Fruit fly (Drosophila melanogaster): ENCODE data around the gene CG17298.

CG17298 gene

dm6 chr3R:21289071-21289613 is 6.1 kb downstream of the CG17298 start:
- TF ChIP-seq net (GFP tag; optimal IDR thresholded peaks at IDR 0.05) (no peak), CG7368 (GFP tag; optimal IDR thresholded peaks at IDR 0.05) (no peak), Eip78C (GFP tag) (peak; percentile 26), eg (GFP tag; IDR thresholded peaks at IDR 0.05) (no peak)

dm6 chr3R:21293833-21294232 is 10.8 kb downstream of the CG17298 start, which contains the start of gene SIFaR:
TSS of gene SIFaR (minus strand) at chr3R:21293998.
- TF ChIP-seq acj6 (GFP tag; optimal IDR thresholded peaks at IDR 0.05), result no peak
- no peak for TF ChIP-seq dsx (GFP tag; optimal IDR thresholded peaks at IDR 0.05; ENCODE audit: poor library complexity, severe bottlenecking)
- no peak for TF ChIP-seq CG8119 (GFP tag; IDR thresholded peaks at IDR 0.05)
- no peak for TF ChIP-seq CG3032 (tag; optimal IDR thresholded peaks at IDR 0.05)
- no peak for TF ChIP-seq spab (GFP tag; optimal IDR thresholded peaks at IDR 0.05)
- no peak for TF ChIP-seq OdsH (GFP tag; optimal IDR thresholded peaks at IDR 0.05)
- no peak for TF ChIP-seq cyc (GFP tag; optimal IDR thresholded peaks at IDR 0.05)
- no peak for TF ChIP-seq CG10669 (GFP tag; optimal IDR thresholded peaks at IDR 0.05)
- TF ChIP-seq CG8632 (GFP tag; optimal IDR thresholded peaks at IDR 0.05), result no peak
- no peak for TF ChIP-seq Eip93F (GFP tag; optimal IDR thresholded peaks at IDR 0.05)
- TF ChIP-seq fkh (GFP tag; optimal IDR thresholded peaks at IDR 0.05), result no peak
- no peak for TF ChIP-seq Hr39 (GFP tag; optimal IDR thresholded peaks at IDR 0.05)
- TF ChIP-seq lz (GFP tag; optimal IDR thresholded peaks at IDR 0.05), result no peak
- TF ChIP-seq CG3919 (GFP tag; optimal IDR thresholded peaks at IDR 0.05), result no peak
- no peak for TF ChIP-seq CG11762 (GFP tag; optimal IDR thresholded peaks at IDR 0.05; ENCODE audit: insufficient read depth)
- no peak for TF ChIP-seq Blimp-1 (GFP tag; optimal IDR thresholded peaks at IDR 0.05)
- no peak for TF ChIP-seq fd59A (GFP tag; optimal IDR thresholded peaks at IDR 0.05)
- no peak for TF ChIP-seq Hr38 (GFP tag; optimal IDR thresholded peaks at IDR 0.05)
- no peak for TF ChIP-seq achi (GFP tag; optimal IDR thresholded peaks at IDR 0.05)
- TF ChIP-seq CG6276 (GFP tag; optimal IDR thresholded peaks at IDR 0.05), result no peak

- TF ChIP-seq Eip78C (GFP tag) (peak; percentile 62), cyc (GFP tag; optimal IDR thresholded peaks at IDR 0.05) (no peak)
Measured at dm6 chr3R:21295004-21295403, 12.0 kb downstream of the CG17298 start.

dm6 chr3R:21295695-21296037 is 12.7 kb downstream of the CG17298 start:
- TF ChIP-seq OdsH (GFP tag; optimal IDR thresholded peaks at IDR 0.05), result no peak

DNA sequence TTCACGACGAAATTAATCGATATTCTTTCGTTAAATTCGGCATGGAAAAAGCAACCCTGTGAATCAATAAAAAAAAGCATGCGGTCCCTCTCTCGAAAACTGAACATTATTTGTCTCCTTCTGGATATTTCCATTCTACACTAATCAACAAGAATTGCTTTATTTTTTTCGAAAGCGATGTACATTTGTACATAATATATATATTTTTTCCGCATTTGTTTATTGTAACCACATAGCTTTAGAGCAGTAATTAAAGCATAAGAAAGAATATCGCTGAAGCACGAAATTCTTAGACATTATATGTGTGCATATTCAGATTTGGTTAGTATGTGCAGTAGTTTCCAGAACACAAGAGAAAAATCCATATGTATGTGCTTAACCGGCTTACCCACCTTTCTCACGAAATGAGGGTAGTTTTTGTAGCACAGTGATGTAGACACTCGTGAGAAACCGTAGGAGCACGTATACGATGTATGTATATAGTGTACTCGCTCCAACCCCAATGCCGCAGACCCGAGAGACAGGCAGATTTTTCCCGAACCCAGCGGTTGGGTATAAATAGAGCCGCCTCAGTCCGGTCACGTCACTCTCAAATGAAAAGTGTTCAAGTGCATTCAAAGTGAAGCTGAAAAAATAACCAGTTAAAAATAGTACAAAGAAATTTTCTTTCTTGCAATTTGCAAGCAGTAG is 13.2 kb downstream of the CG17298 start:
- TF ChIP-seq CG11762 (GFP tag; optimal IDR thresholded peaks at IDR 0.05; ENCODE audit: insufficient read depth) (peak; percentile 89), Hr4 (GFP tag; optimal IDR thresholded peaks at IDR 0.05) (peak; percentile 91), CG10631 (GFP tag; optimal IDR thresholded peaks at IDR 0.05) (peak; percentile 67), ss (GFP tag; optimal IDR thresholded peaks at IDR 0.05) (peak; percentile 95), CG10669 (GFP tag; optimal IDR thresholded peaks at IDR 0.05) (peak; percentile 95), Sox102F (GFP tag; optimal IDR thresholded peaks at IDR 0.05) (peak; percentile 94), CG6808 (GFP tag; optimal IDR thresholded peaks at IDR 0.05) (peak; percentile 94), Eip75B (GFP tag; optimal IDR thresholded peaks at IDR 0.05) (peak; percentile 80), topi (GFP tag; optimal IDR thresholded peaks at IDR 0.05) (peak; percentile 90), CG3032 (tag; optimal IDR thresholded peaks at IDR 0.05) (peak; percentile 91), fd59A (GFP tag; optimal IDR thresholded peaks at IDR 0.05) (peak; percentile 88), CG6276 (GFP tag; optimal IDR thresholded peaks at IDR 0.05) (peak; percentile 93), OdsH (GFP tag; optimal IDR thresholded peaks at IDR 0.05) (peak; percentile 90), cyc (GFP tag; optimal IDR thresholded peaks at IDR 0.05) (peak; percentile 75), vri (GFP tag; optimal IDR thresholded peaks at IDR 0.05) (peak; percentile 86), CG15336 (GFP tag; IDR thresholded peaks at IDR 0.05) (no peak), CG7368 (GFP tag; optimal IDR thresholded peaks at IDR 0.05) (peak; percentile 80), CG6163 (GFP tag; IDR thresholded peaks at IDR 0.05) (no peak), acj6 (GFP tag; optimal IDR thresholded peaks at IDR 0.05) (peak; percentile 91), lz (GFP tag; optimal IDR thresholded peaks at IDR 0.05) (peak; percentile 81), achi (GFP tag; optimal IDR thresholded peaks at IDR 0.05) (peak; percentile 90), CG3919 (GFP tag; optimal IDR thresholded peaks at IDR 0.05) (peak; percentile 86), fkh (GFP tag; optimal IDR thresholded peaks at IDR 0.05) (peak; percentile 94), Hr38 (GFP tag; optimal IDR thresholded peaks at IDR 0.05) (no peak), spab (GFP tag; optimal IDR thresholded peaks at IDR 0.05) (peak; percentile 87), svp (GFP tag) (peak; percentile 96), fd85E (GFP tag; optimal IDR thresholded peaks at IDR 0.05) (peak; percentile 30), pdm3 (GFP tag; optimal IDR thresholded peaks at IDR 0.05) (peak; percentile 91), CG8632 (GFP tag; optimal IDR thresholded peaks at IDR 0.05) (peak; percentile 87), CG34406 (GFP tag; optimal IDR thresholded peaks at IDR 0.05) (peak; percentile 90), Met (GFP tag; optimal IDR thresholded peaks at IDR 0.05) (peak; percentile 92)
